Worm (Caenorhabditis elegans) whole organism, L1 larva: ENCODE data around the gene Y39G8B.10.

Experiments used
- ceh-82 ChIP-seq, 3 experiments: fragments of 150-350 bp in 1 of 3; sonication (generic microtip) in 2 of 3; optimal IDR thresholded peaks; 2 replicates each; lab custom pipeline; 2014 to 2017; ENCODE audit warnings: missing biosample characterization in 3 of 3, missing genetic modification characterization in 3 of 3
- nhr-76 ChIP-seq: sonication (generic microtip); optimal IDR thresholded peaks from 2 replicates; lab custom pipeline; 2017; ENCODE audit warnings: missing biosample characterization, missing genetic modification characterization
- zag-1 ChIP-seq: fragments of 150-350 bp; optimal IDR thresholded peaks from 2 replicates; lab custom pipeline; 2014; ENCODE audit warnings: missing biosample characterization, missing genetic modification characterization
- ztf-11 ChIP-seq, 2 experiments: sonication (generic microtip); optimal IDR thresholded peaks; 2 replicates each; lab custom pipeline; 2016 to 2017; ENCODE audit warnings: missing genetic modification characterization in 2 of 2, missing biosample characterization in 1 of 2, missing compliant biosample characterization in 1 of 2

DNA sequence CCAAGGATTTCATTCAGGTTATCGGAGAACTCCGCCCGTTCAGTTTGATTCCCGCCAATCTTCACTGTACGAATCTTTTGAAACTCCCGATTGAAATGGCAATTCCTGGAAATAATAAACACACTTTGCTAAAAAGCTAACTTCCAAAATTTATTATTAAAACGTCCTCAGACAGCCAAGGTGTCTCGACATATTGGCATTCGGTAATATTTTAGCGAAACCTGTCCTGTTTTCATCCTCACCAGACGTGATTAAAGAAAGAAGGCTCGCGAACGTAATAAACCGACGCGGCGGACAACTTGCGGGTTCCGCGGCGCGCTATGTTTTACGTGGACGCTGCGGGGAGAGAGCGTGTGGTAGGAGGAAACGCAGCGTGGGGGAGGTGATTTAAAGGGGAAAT, 35.3 kb upstream of the Y39G8B.10 start:
- TF ChIP-seq nhr-76 (tag; lab: Kevin White, UChicago) (peak; percentile 48), zag-1 (tag; lab: Kevin White, UChicago) (no peak), ztf-11 (tag; optimal IDR thresholded peaks at IDR 0.05; lab: Kevin White, UChicago) (peak in 1 of 2 experiments; percentile 65), ceh-82 (tag; optimal IDR thresholded peaks at IDR 0.05; lab: Kevin White, UChicago) (peak; percentile 22 to 58 (median 33))
